Fruit fly (Drosophila melanogaster): ENCODE measurements around the gene CG31087.

- TF ChIP-seq psq (optimal IDR thresholded peaks at IDR 0.05) = no peak
- no peak for TF ChIP-seq h (optimal IDR thresholded peaks at IDR 0.05)
- TF ChIP-seq Myc (optimal IDR thresholded peaks at IDR 0.05) = no peak
- TF ChIP-seq ttk (optimal IDR thresholded peaks at IDR 0.05) = no peak
These were observed 18.2 kb downstream of the CG31087 start, which contains the start of gene CG31102 for dm6 chr3R:25295320-25296020.

All from Kc167 (cell line).